Fruit fly (Drosophila melanogaster): Measurements from ENCODE around the gene CG33223.

The CG33223 gene

dm6 chrX:8442161-8442560, 41.5 kb downstream of the CG33223 start, which contains the start of gene CG12123 (continued):
- peak; percentile 61 for TF ChIP-seq MBD-R2 (GFP tag; IDR thresholded peaks at IDR 0.05)
- TF ChIP-seq CG11504 (tag; optimal IDR thresholded peaks at IDR 0.05), result no peak
- TF ChIP-seq CG2116 (GFP tag; optimal IDR thresholded peaks at IDR 0.05), result no peak
- no peak for TF ChIP-seq shn (GFP tag; optimal IDR thresholded peaks at IDR 0.05)
- peak; percentile 21 for TF ChIP-seq hkb (optimal IDR thresholded peaks at IDR 0.05)
- TF ChIP-seq hkb (GFP tag; IDR thresholded peaks at IDR 0.05), result no peak
- no peak for TF ChIP-seq chm (GFP tag; IDR thresholded peaks at IDR 0.05)
- peak; percentile 25 for TF ChIP-seq Myb (GFP tag; optimal IDR thresholded peaks at IDR 0.05)
- no peak for TF ChIP-seq cwo (GFP tag; optimal IDR thresholded peaks at IDR 0.05)
- peak; percentile 7 for TF ChIP-seq Sry-δ (GFP tag; optimal IDR thresholded peaks at IDR 0.05)
- TF ChIP-seq MESR4 (GFP tag; optimal IDR thresholded peaks at IDR 0.05), result peak; percentile 7
- no peak for TF ChIP-seq bsh (GFP tag; optimal IDR thresholded peaks at IDR 0.05)
- no peak for TF ChIP-seq CG8281 (tag; optimal IDR thresholded peaks at IDR 0.05)
- no peak for TF ChIP-seq slou (GFP tag; optimal IDR thresholded peaks at IDR 0.05)
- no peak for TF ChIP-seq hb (GFP tag; IDR thresholded peaks at IDR 0.05; ENCODE audit: partially characterized antibody)
- no peak for TF ChIP-seq pan (optimal IDR thresholded peaks at IDR 0.05)
- TF ChIP-seq pan (GFP tag; optimal IDR thresholded peaks at IDR 0.05 in 1 of 2, IDR thresholded peaks at IDR 0.05 in 1 of 2), result no peak
- peak; percentile 95 for TF ChIP-seq CG14710 (tag; optimal IDR thresholded peaks at IDR 0.05)
- peak; percentile 5 for TF ChIP-seq stwl (tag; optimal IDR thresholded peaks at IDR 0.05)
- TF ChIP-seq sqz (GFP tag; optimal IDR thresholded peaks at IDR 0.05), result no peak
- TF ChIP-seq pros (GFP tag; optimal IDR thresholded peaks at IDR 0.05), result no peak
- peak; percentile 82 for TF ChIP-seq Dp (GFP tag; optimal IDR thresholded peaks at IDR 0.05)
- TF ChIP-seq ro (GFP tag; IDR thresholded peaks at IDR 0.05), result no peak
- TF ChIP-seq CG16863 (GFP tag; optimal IDR thresholded peaks at IDR 0.05), result no peak
- peak; percentile 65 for TF ChIP-seq Dref (GFP tag; IDR thresholded peaks at IDR 0.05)
- no peak for TF ChIP-seq pita (GFP tag; optimal IDR thresholded peaks at IDR 0.05)
- TF ChIP-seq ac (GFP tag; optimal IDR thresholded peaks at IDR 0.05), result no peak
- no peak for TF ChIP-seq nom (GFP tag; optimal IDR thresholded peaks at IDR 0.05)
- peak; percentile 7 for TF ChIP-seq CG1603 (tag; optimal IDR thresholded peaks at IDR 0.05)
- TF ChIP-seq lbe (GFP tag; optimal IDR thresholded peaks at IDR 0.05), result peak; percentile 27
- TF ChIP-seq E2f2 (GFP tag; IDR thresholded peaks at IDR 0.05), result peak; percentile 85
- peak in 1 of 3 experiments; percentile 3 for TF ChIP-seq Stat92E (GFP tag; optimal IDR thresholded peaks at IDR 0.05)
- peak; percentile 25 for TF ChIP-seq CG9797 (GFP tag; optimal IDR thresholded peaks at IDR 0.05)
- no peak for TF ChIP-seq CG6175 (GFP tag; IDR thresholded peaks at IDR 0.05)

dm6 chrX:8437285-8438110, 46.2 kb downstream of the CG33223 start, which contains the start of gene Miga:
Gene Miga, minus strand, starts transcription at chrX:8437820.
- no peak for TF ChIP-seq CG18476 (GFP tag; optimal IDR thresholded peaks at IDR 0.05)
- peak; percentile 91 for TF ChIP-seq Blimp-1 (GFP tag; optimal IDR thresholded peaks at IDR 0.05)
- TF ChIP-seq Doc2 (GFP tag; IDR thresholded peaks at IDR 0.05), result no peak
- TF ChIP-seq prd (optimal IDR thresholded peaks at IDR 0.05), result no peak
- no peak for TF ChIP-seq prd (GFP tag; IDR thresholded peaks at IDR 0.05)
- TF ChIP-seq CG1832 (GFP tag; optimal IDR thresholded peaks at IDR 0.05), result peak; percentile 30
- 0 out of 2 replicates have a peak, but pooled peaks have one; percentile 27 for TF ChIP-seq sna (GFP tag; IDR thresholded peaks at IDR 0.05; ENCODE audit: partially characterized antibody)
- peak; percentile 85; the same call in 1 of the 4 replicates for TF ChIP-seq chinmo (GFP tag; IDR thresholded peaks at IDR 0.05; ENCODE audit: partially characterized antibody)
- peak; percentile 58 for TF ChIP-seq Med (GFP tag)
- TF ChIP-seq twi (tag; optimal IDR thresholded peaks at IDR 0.05), result peak; percentile 83
- TF ChIP-seq fd96Cb (tag; optimal IDR thresholded peaks at IDR 0.05), result no peak
- peak; percentile 72 for TF ChIP-seq pros (GFP tag; optimal IDR thresholded peaks at IDR 0.05)
- TF ChIP-seq Eip74EF (GFP tag; optimal IDR thresholded peaks at IDR 0.05), result peak in 1 of 2 experiments; percentile 12
- TF ChIP-seq Ada2b (GFP tag; IDR thresholded peaks at IDR 0.05), result no peak
- TF ChIP-seq nom (GFP tag; optimal IDR thresholded peaks at IDR 0.05), result peak; percentile 62
- TF ChIP-seq peb (GFP tag; IDR thresholded peaks at IDR 0.05), result no peak
- no peak for TF ChIP-seq CG31388 (GFP tag; optimal IDR thresholded peaks at IDR 0.05)
- TF ChIP-seq cg (GFP tag; optimal IDR thresholded peaks at IDR 0.05), result peak; percentile 75
